Worm (Caenorhabditis elegans) whole organism, midembryonic: ENCODE measurements around the gene ZK185.3.

Source experiments
- T22C8.4 ChIP-seq: fragments of 200-800 bp; sonication (Bioruptor generic); IDR thresholded peaks from 2 replicates; pipeline ENCODE4 v1.3.6; 2022; ENCODE audit warnings: missing genetic modification characterization, missing compliant biosample characterization
- cog-1 ChIP-seq: sonication (generic microtip); optimal IDR thresholded peaks from 2 replicates; lab custom pipeline; 2016; ENCODE audit warnings: missing genetic modification characterization, missing compliant biosample characterization
- flt-1 ChIP-seq: fragments of 200-800 bp; sonication (Bioruptor generic); IDR thresholded peaks from 2 replicates; pipeline ENCODE4 v1.3.6; 2022; ENCODE audit warnings: missing genetic modification characterization, missing compliant biosample characterization
- klf-2 ChIP-seq: fragments of 200-800 bp; sonication (Bioruptor generic); conservative IDR thresholded peaks from 2 replicates; pipeline ENCODE4 v1.3.6; 2022; ENCODE audit warnings: missing genetic modification reagents, missing genetic modification characterization, missing compliant biosample characterization
- ref-1 ChIP-seq: fragments of 200-800 bp; sonication (Bioruptor generic); conservative IDR thresholded peaks from 2 replicates; pipeline ENCODE4 v1.3.6; 2022; ENCODE audit warnings: missing genetic modification reagents, missing genetic modification characterization, missing compliant biosample characterization
- tab-1 ChIP-seq: fragments of 200-800 bp; sonication (Bioruptor generic); IDR thresholded peaks from 2 replicates; pipeline ENCODE4 v1.3.6; 2022; ENCODE audit warnings: missing genetic modification characterization, missing compliant biosample characterization
- ztf-23 ChIP-seq: fragments of 200-800 bp; sonication (Bioruptor generic); IDR thresholded peaks from 2 replicates; pipeline ENCODE4 v1.3.6; 2022; ENCODE audit warnings: missing genetic modification reagents, missing genetic modification characterization, missing compliant biosample characterization
- ztf-29 ChIP-seq: fragments of 200-800 bp; sonication (Bioruptor generic); IDR thresholded peaks from 2 replicates; pipeline ENCODE4 v1.3.6; 2022; ENCODE audit warnings: missing genetic modification reagents, missing genetic modification characterization, missing compliant biosample characterization

DNA sequence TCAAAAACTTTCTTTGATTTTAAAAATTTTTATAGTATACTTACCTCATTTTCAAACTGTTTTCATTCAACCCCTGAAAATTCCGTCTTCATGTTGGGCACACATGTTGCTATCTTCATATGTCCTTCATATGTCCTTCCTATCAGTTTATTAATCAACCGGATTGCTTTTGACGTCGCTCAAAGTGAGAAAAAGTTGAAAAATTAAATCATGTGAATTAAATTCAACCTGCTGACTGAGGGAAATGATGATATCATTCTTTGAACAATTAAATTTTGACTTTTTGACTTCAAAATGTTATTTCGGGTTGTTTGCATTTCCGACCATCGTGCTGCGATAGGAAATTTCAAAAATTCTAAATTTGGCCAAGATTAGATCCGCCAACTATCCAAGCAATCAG, 45.7 kb downstream of the ZK185.3 start:
- TF ChIP-seq tab-1 (GFP tag; lab: Robert Waterston, UW) (no peak), ztf-29 (GFP tag; lab: Robert Waterston, UW) (no peak), klf-2 (GFP tag; lab: Robert Waterston, UW) (no peak), ref-1 (GFP tag; lab: Robert Waterston, UW) (no peak), ztf-23 (GFP tag; lab: Robert Waterston, UW) (no peak), T22C8.4 (GFP tag; lab: Robert Waterston, UW) (no peak), cog-1 (tag; lab: Kevin White, UChicago) (no peak), flt-1 (GFP tag; lab: Robert Waterston, UW) (no peak)
